Worm (Caenorhabditis elegans): Measurements from ENCODE around the gene jmjd-1.1.
A peak's percentile ranks its signal among the peaks of the same experiment; 100 is the strongest.

jmjd-1.1 gene

DNA sequence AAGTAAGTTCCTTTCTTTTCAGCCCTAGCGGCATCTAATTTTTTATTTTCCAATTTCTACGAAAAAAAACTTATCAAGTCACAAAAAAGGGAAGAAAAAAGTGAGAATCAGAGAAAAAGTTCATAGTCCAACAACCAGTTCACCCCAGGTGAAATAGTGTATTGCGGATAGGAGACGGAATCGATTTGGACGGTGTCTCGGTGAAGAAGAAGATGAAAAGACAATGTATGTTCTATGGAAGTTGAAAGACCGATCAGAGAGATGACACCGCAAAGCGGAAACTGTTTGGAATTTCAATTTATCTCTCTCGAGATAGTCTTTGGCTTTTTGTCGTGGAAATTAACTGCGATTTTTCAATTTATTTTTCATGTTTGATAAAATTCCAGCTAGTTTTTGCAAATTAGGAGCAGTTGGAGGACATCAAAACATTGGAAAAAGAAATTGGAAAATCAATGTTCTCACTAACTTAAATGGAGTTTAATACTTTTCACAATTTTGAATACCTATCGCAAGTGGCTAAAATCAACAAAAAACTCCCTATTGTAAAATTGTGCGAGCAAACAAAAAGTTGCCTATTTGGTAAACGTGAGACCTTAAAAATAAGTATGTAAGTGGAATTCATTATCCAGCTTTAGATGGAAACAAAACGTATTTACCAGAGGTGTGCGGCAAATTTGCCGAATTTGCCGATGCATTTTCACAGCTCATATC, 46.0 kb downstream of the jmjd-1.1 start:
- TF ChIP-seq fkh-3 (tag; optimal IDR thresholded peaks at IDR 0.05) (no peak), lin-40 (tag; optimal IDR thresholded peaks at IDR 0.05) (peak; percentile 16), F39B2.1 (GFP tag; IDR thresholded peaks at IDR 0.05) (no peak), ceh-79 (tag; optimal IDR thresholded peaks at IDR 0.05) (no peak)

DNA sequence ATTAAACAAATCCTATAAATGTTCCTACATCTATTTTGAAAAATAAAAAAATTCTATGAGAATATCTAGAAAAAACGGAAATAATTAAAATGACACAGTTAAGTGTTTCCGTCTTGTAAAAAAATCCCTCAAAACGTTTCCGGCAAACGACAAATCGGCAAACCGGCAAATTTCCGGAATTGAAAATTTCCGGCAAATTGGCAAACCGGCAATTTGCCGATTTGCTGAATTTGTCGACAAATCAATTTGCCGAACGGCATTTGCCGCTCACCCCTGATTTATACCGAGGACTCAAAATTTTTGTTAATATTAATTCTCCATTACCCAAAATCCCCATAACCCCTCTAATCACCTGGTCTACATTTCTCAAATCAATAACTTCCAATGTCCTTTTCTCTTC, 46.8 kb downstream of the jmjd-1.1 start:
- no peak for TF ChIP-seq sptf-2 (GFP tag; optimal IDR thresholded peaks at IDR 0.05)
- no peak for TF ChIP-seq rpc-1 (optimal IDR thresholded peaks at IDR 0.05)
- no peak for TF ChIP-seq rpc-1 (tag; optimal IDR thresholded peaks at IDR 0.05)
- no peak for TF ChIP-seq F22D6.2 (tag; optimal IDR thresholded peaks at IDR 0.05)
- TF ChIP-seq sea-2 (GFP tag; IDR thresholded peaks at IDR 0.05): no peak
- TF ChIP-seq B0035.1 (tag; optimal IDR thresholded peaks at IDR 0.05): no peak

DNA sequence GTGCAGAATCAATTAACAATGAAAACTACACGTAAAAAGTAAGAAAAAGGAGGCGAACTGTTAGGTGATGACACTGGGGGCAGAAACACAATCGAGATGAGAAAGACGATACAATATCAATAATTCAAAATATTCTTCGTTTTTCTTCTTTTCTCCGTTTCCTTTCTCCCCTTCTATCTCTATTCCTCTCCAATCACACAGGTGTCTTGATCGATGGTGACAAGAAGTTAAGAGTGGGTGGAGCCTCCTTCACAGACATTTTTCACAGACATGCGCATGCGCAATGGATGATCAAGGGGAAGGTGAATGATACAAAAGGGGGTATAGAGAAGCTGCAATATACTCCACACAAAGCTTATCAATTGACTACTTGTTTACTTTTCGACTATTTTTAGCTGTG, 48.4 kb downstream of the jmjd-1.1 start:
- no peak for TF ChIP-seq ztf-18 (tag; optimal IDR thresholded peaks at IDR 0.05)
- no peak for TF ChIP-seq F57A8.1 (GFP tag; optimal IDR thresholded peaks at IDR 0.05)
- TF ChIP-seq B0019.2 (GFP tag; conservative IDR thresholded peaks at IDR 0.05): no peak
- TF ChIP-seq him-1 (tag; optimal IDR thresholded peaks at IDR 0.05): no peak
- TF ChIP-seq D2030.7 (GFP tag; IDR thresholded peaks at IDR 0.05): no peak
- no peak for TF ChIP-seq lsl-1 (GFP tag; optimal IDR thresholded peaks at IDR 0.05)
- no peak for TF ChIP-seq Y79H2A.3 (GFP tag; conservative IDR thresholded peaks at IDR 0.05)
- TF ChIP-seq lir-1 (GFP tag; conservative IDR thresholded peaks at IDR 0.05): no peak
- TF ChIP-seq lag-1 (GFP tag; IDR thresholded peaks at IDR 0.05): no peak
- TF ChIP-seq madf-6 (GFP tag; IDR thresholded peaks at IDR 0.05): no peak
- TF ChIP-seq ceh-100 (GFP tag; IDR thresholded peaks at IDR 0.05): no peak
- TF ChIP-seq K12H6.12 (tag; optimal IDR thresholded peaks at IDR 0.05): no peak
- TF ChIP-seq snpc-4 (GFP tag; optimal IDR thresholded peaks at IDR 0.05): no peak
- TF ChIP-seq snpc-4 (tag; optimal IDR thresholded peaks at IDR 0.05): no peak
- no peak for TF ChIP-seq akir-1 (GFP tag; optimal IDR thresholded peaks at IDR 0.05)
- no peak for TF ChIP-seq hsf-1 (GFP tag; IDR thresholded peaks at IDR 0.05)
- TF ChIP-seq Y95B8A.8 (GFP tag; IDR thresholded peaks at IDR 0.05): no peak

DNA sequence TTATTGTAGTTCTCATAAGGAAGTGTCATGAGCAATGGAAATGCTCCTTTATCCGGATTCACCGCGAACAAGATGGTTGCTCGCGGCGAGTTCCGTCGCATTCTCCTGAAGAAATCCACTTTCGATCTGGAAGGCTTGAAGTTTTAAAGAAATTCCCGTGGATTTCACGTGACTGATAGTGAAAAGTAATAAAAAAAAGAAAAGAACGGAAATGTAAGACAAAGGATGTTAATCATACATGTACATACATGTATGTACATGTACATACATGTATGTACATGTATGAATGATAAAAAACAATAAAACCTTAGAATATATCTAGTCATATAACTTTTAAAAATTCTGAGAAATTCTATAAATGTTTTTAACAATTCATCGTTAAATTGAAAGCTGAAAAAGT, 50.0 kb downstream of the jmjd-1.1 start, which contains the start of gene clh-1:
clh-1 (minus strand) TSS at position 101 of the 400 bp plus-strand sequence.
- no peak for TF ChIP-seq snpc-1.1 (tag; optimal IDR thresholded peaks at IDR 0.05; ENCODE audit: insufficient read depth)
